Worm (Caenorhabditis elegans): ENCODE measurements around the gene ttbk-7.

The ttbk-7 gene

ce11 chrV:12895772-12896171, at the start of gene ttbk-7:
Gene ttbk-7 (minus strand): TSS chrV:12895872.
- TF ChIP-seq nhr-76 (tag; optimal IDR thresholded peaks at IDR 0.05) (no peak), egl-5 (tag; optimal IDR thresholded peaks at IDR 0.05) (no peak), egl-27 (tag; optimal IDR thresholded peaks at IDR 0.05) (no peak), eor-1 (tag; optimal IDR thresholded peaks at IDR 0.05) (no peak), lin-15B (tag; optimal IDR thresholded peaks at IDR 0.05) (no peak), lin-39 (tag; optimal IDR thresholded peaks at IDR 0.05) (peak; percentile 38), ceh-9 (tag; optimal IDR thresholded peaks at IDR 0.05) (no peak), nhr-77 (tag; optimal IDR thresholded peaks at IDR 0.05) (no peak)

- no peak for TF ChIP-seq sea-2 (GFP tag; optimal IDR thresholded peaks at IDR 0.05)
- TF ChIP-seq fkh-2 (tag; optimal IDR thresholded peaks at IDR 0.05) = no peak
- TF ChIP-seq mdl-1 (tag; optimal IDR thresholded peaks at IDR 0.05) = no peak
- no peak for TF ChIP-seq fos-1 (tag; optimal IDR thresholded peaks at IDR 0.05)
- TF ChIP-seq pha-4 (tag; optimal IDR thresholded peaks at IDR 0.05) = no peak
- no peak for TF ChIP-seq ZK546.5 (tag; optimal IDR thresholded peaks at IDR 0.05)
These were observed 49.1 kb upstream of the ttbk-7 start, which contains the start of gene grl-2 for ce11 chrV:12944775-12945174. Gene grl-2 (plus strand): TSS chrV:12945075.

- TF ChIP-seq nhr-237 (tag; optimal IDR thresholded peaks at IDR 0.05) = no peak
- no peak for TF ChIP-seq elt-3 (tag; optimal IDR thresholded peaks at IDR 0.05)
- TF ChIP-seq ztf-4 (tag; optimal IDR thresholded peaks at IDR 0.05) = no peak
- TF ChIP-seq fkh-2 (tag; optimal IDR thresholded peaks at IDR 0.05) = no peak
- TF ChIP-seq lin-39 (tag; optimal IDR thresholded peaks at IDR 0.05) = no peak
- TF ChIP-seq lsy-12 (tag; optimal IDR thresholded peaks at IDR 0.05) = no peak
- no peak for TF ChIP-seq nhr-11 (tag; optimal IDR thresholded peaks at IDR 0.05)
- TF ChIP-seq fos-1 (tag; optimal IDR thresholded peaks at IDR 0.05) = no peak
- no peak for TF ChIP-seq egl-27 (tag; optimal IDR thresholded peaks at IDR 0.05)
- TF ChIP-seq ceh-9 (tag; optimal IDR thresholded peaks at IDR 0.05) = no peak
- TF ChIP-seq mdl-1 (tag; optimal IDR thresholded peaks at IDR 0.05) = no peak
- TF ChIP-seq R02D3.7 (tag; optimal IDR thresholded peaks at IDR 0.05) = no peak
- no peak for TF ChIP-seq aly-2 (tag; optimal IDR thresholded peaks at IDR 0.05)
These were observed 48.6 kb upstream of the ttbk-7 start, which contains the start of gene T16G1.3 for ce11 chrV:12944229-12944628. Gene T16G1.3 (minus strand): TSS chrV:12944329.

ce11 chrV:12943399-12943798, 47.7 kb upstream of the ttbk-7 start:
- TF ChIP-seq nfya-1 (tag; optimal IDR thresholded peaks at IDR 0.05; ENCODE audit: insufficient read depth) (no peak), fkh-10 (GFP tag; optimal IDR thresholded peaks at IDR 0.05) (no peak), ceh-9 (tag; optimal IDR thresholded peaks at IDR 0.05) (no peak), ceh-28 (tag; optimal IDR thresholded peaks at IDR 0.05) (no peak), elt-2 (tag; optimal IDR thresholded peaks at IDR 0.05) (no peak), nhr-23 (tag; optimal IDR thresholded peaks at IDR 0.05) (no peak), skn-1 (tag; optimal IDR thresholded peaks at IDR 0.05) (no peak), daf-12 (tag; optimal IDR thresholded peaks at IDR 0.05) (no peak)

ce11 chrV:12941797-12942474, 46.3 kb upstream of the ttbk-7 start, which contains the start of gene T16G1.4:
Gene T16G1.4 (minus strand): TSS chrV:12941847.
- no peak for TF ChIP-seq skn-1 (tag; optimal IDR thresholded peaks at IDR 0.05)
- TF ChIP-seq fkh-10 (GFP tag; optimal IDR thresholded peaks at IDR 0.05) = no peak
- TF ChIP-seq egl-27 (tag; optimal IDR thresholded peaks at IDR 0.05) = no peak
- TF ChIP-seq daf-12 (tag; optimal IDR thresholded peaks at IDR 0.05) = no peak
- TF ChIP-seq nhr-23 (tag; optimal IDR thresholded peaks at IDR 0.05) = no peak
- TF ChIP-seq nhr-77 (tag; optimal IDR thresholded peaks at IDR 0.05) = no peak
- peak; percentile 32 for TF ChIP-seq pqm-1 (tag; optimal IDR thresholded peaks at IDR 0.05)
- no peak for TF ChIP-seq mml-1 (tag; optimal IDR thresholded peaks at IDR 0.05)
- TF ChIP-seq nhr-12 (tag; optimal IDR thresholded peaks at IDR 0.05) = no peak
- TF ChIP-seq sea-2 (GFP tag; optimal IDR thresholded peaks at IDR 0.05) = no peak
- TF ChIP-seq ceh-82 (tag; optimal IDR thresholded peaks at IDR 0.05) = no peak
- TF ChIP-seq lin-39 (tag; optimal IDR thresholded peaks at IDR 0.05) = no peak
- peak; percentile 73 for TF ChIP-seq elt-2 (tag; optimal IDR thresholded peaks at IDR 0.05)
- TF ChIP-seq ztf-4 (tag; optimal IDR thresholded peaks at IDR 0.05) = no peak
- no peak for TF ChIP-seq egl-5 (tag; optimal IDR thresholded peaks at IDR 0.05)
- TF ChIP-seq nhr-28 (tag; optimal IDR thresholded peaks at IDR 0.05) = no peak
- TF ChIP-seq snpc-4 (tag; optimal IDR thresholded peaks at IDR 0.05) = no peak
- TF ChIP-seq mdl-1 (tag; optimal IDR thresholded peaks at IDR 0.05) = no peak
- no peak for TF ChIP-seq elt-3 (tag; optimal IDR thresholded peaks at IDR 0.05)
- TF ChIP-seq pha-4 (tag; optimal IDR thresholded peaks at IDR 0.05) = peak; percentile 2
- no peak for TF ChIP-seq nhr-11 (tag; optimal IDR thresholded peaks at IDR 0.05)
- no peak for TF ChIP-seq lin-15B (tag; optimal IDR thresholded peaks at IDR 0.05)
- no peak for TF ChIP-seq ceh-9 (tag; optimal IDR thresholded peaks at IDR 0.05)
- no peak for TF ChIP-seq nfya-1 (tag; optimal IDR thresholded peaks at IDR 0.05; ENCODE audit: insufficient read depth)

All from whole organism, L3 larva.